Worm (Caenorhabditis elegans) whole organism, early embryonic: ENCODE data around the gene C14F11.7.

Experiments
- B0310.2 ChIP-seq: sonication (generic microtip); optimal IDR thresholded peaks from 2 replicates; lab custom pipeline; 2016; ENCODE audit warnings: mild to moderate bottlenecking, missing genetic modification characterization, missing compliant biosample characterization
- F13C5.2 ChIP-seq: sonication (generic microtip); optimal IDR thresholded peaks from 2 replicates; lab custom pipeline; 2017; ENCODE audit warnings: mild to moderate bottlenecking, missing genetic modification characterization, inconsistent platforms, missing compliant biosample characterization
- aly-1 ChIP-seq: sonication (generic microtip); optimal IDR thresholded peaks from 2 replicates; lab custom pipeline; 2016; ENCODE audit warnings: missing genetic modification characterization, missing compliant biosample characterization
- ama-1 ChIP-seq: fragments of 150-350 bp; optimal IDR thresholded peaks from 2 replicates; lab custom pipeline; 2014
- ceh-13 ChIP-seq: fragments of 200-800 bp; sonication (Bioruptor generic); optimal IDR thresholded peaks from 2 replicates; lab custom pipeline; 2018; ENCODE audit warnings: mild to moderate bottlenecking, missing genetic modification characterization, missing compliant biosample characterization
- ceh-36 ChIP-seq: sonication (generic microtip); optimal IDR thresholded peaks from 2 replicates; lab custom pipeline; 2016; ENCODE audit warnings: missing genetic modification characterization, inconsistent platforms, missing compliant biosample characterization
- ets-7 ChIP-seq: sonication (generic microtip); optimal IDR thresholded peaks from 2 replicates; lab custom pipeline; 2016; ENCODE audit warnings: missing genotype, missing genetic modification characterization, missing compliant biosample characterization
- flt-1 ChIP-seq: fragments of 200-800 bp; sonication (Bioruptor generic); IDR thresholded peaks from 2 replicates; pipeline ENCODE4 v1.3.6; 2022; ENCODE audit warnings: missing genetic modification characterization, missing compliant biosample characterization
- hmg-4 ChIP-seq: fragments of 200-800 bp; sonication (Bioruptor generic); optimal IDR thresholded peaks from 2 replicates; lab custom pipeline; 2018; ENCODE audit warnings: mild to moderate bottlenecking, missing genetic modification characterization, missing compliant biosample characterization
- pes-1 ChIP-seq: fragments of 200-800 bp; sonication (Bioruptor generic); IDR thresholded peaks from 2 replicates; pipeline ENCODE4 v1.3.6; 2022; ENCODE audit warnings: missing genetic modification reagents, missing genetic modification characterization, missing compliant biosample characterization
- scrt-1 ChIP-seq: fragments of 200-800 bp; sonication (Bioruptor generic); IDR thresholded peaks from 2 replicates; pipeline ENCODE4 v1.3.6; 2022; ENCODE audit warnings: missing genetic modification characterization, missing compliant biosample characterization
- tbx-11 ChIP-seq: fragments of 200-800 bp; sonication (Bioruptor generic); IDR thresholded peaks from 2 replicates; pipeline ENCODE4 v1.3.6; 2022; ENCODE audit warnings: missing genetic modification characterization, missing compliant biosample characterization
- tbx-37 ChIP-seq: fragments of 200-800 bp; sonication (Bioruptor generic); conservative IDR thresholded peaks from 2 replicates; pipeline ENCODE4 v1.3.6; 2022; ENCODE audit warnings: missing genetic modification reagents, missing genetic modification characterization, missing compliant biosample characterization
- tra-4 ChIP-seq: sonication (generic microtip); optimal IDR thresholded peaks from 2 replicates; lab custom pipeline; 2017; ENCODE audit warnings: missing genetic modification characterization, missing compliant biosample characterization

ce11 chrX:6178989-6179388 lies 29.4 kb downstream of the C14F11.7 start:
- TF ChIP-seq ama-1 (no peak), scrt-1 (no peak), ceh-36 (tag; lab: Kevin White, UChicago) (no peak), F13C5.2 (no peak), tbx-11 (GFP tag; lab: Robert Waterston, UW) (no peak), ets-7 (tag; lab: Kevin White, UChicago) (no peak), ceh-13 (GFP tag; lab: Kevin White, UChicago) (no peak), B0310.2 (no peak), tra-4 (no peak), hmg-4 (GFP tag; lab: Kevin White, UChicago) (no peak), flt-1 (GFP tag; lab: Robert Waterston, UW) (no peak), aly-1 (tag; lab: Kevin White, UChicago) (no peak), tbx-37 (GFP tag; lab: Robert Waterston, UW) (no peak), pes-1 (GFP tag; lab: Robert Waterston, UW) (no peak)
